Fruit fly (Drosophila melanogaster) S2 (cell line): ENCODE results near the gene CG14990.

Experiments used
- CG8478 ChIP-seq: fragments of >200 bp; optimal IDR thresholded peaks from 2 replicates; lab custom pipeline; 2018
- CTCF ChIP-seq, 2 experiments: fragments of >200 bp; optimal IDR thresholded peaks; 2 replicates each; lab custom pipeline; 2018

- no peak for TF ChIP-seq CTCF (optimal IDR thresholded peaks at IDR 0.05; lab: Kevin White, UChicago)
- no peak for TF ChIP-seq CG8478 (lab: Kevin White, UChicago)
Observed at dm6 chr3L:4128579-4128978, 35.6 kb downstream of the CG14990 start.
